Fruit fly (Drosophila melanogaster): ENCODE results near the gene hng3.

hng3 gene

DNA sequence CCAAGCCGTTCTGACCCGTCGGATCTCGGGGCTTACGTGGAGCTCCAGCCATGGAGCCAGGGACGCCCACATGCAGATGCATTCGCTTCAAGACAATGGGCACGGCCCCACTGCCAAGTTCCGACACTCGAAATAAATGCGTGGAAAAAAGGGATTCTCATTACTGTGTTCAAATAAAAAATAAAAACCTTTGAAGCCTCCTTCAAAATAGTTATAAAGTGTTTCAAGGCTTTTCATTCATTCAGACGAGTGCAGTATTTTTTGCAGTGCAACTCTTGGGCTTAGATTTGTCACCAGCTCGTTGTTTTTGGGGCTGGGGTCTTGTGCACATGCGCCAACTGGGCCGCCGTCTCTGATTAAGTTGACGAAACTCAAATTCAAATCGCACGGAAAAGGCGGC lies 9.0 kb upstream of the hng3 start (continued):
- TF ChIP-seq fd85E (GFP tag; optimal IDR thresholded peaks at IDR 0.05) (no peak), Lpt (GFP tag; optimal IDR thresholded peaks at IDR 0.05) (peak; percentile 7), esn (GFP tag; optimal IDR thresholded peaks at IDR 0.05) (peak; percentile 52), pdm3 (GFP tag; optimal IDR thresholded peaks at IDR 0.05) (peak; percentile 39), CG8119 (GFP tag; IDR thresholded peaks at IDR 0.05) (peak; percentile 64), Eip78C (GFP tag) (peak; percentile 80), CG31627 (GFP tag; optimal IDR thresholded peaks at IDR 0.05) (peak; percentile 58), CG7368 (GFP tag; optimal IDR thresholded peaks at IDR 0.05) (peak; percentile 38), Sox102F (GFP tag; optimal IDR thresholded peaks at IDR 0.05) (peak; percentile 28), Gug (GFP tag; IDR thresholded peaks at IDR 0.05) (peak; percentile 34; the same call in 1 of the 2 replicates), vri (GFP tag; optimal IDR thresholded peaks at IDR 0.05) (no peak), CG11762 (GFP tag; optimal IDR thresholded peaks at IDR 0.05; ENCODE audit: insufficient read depth) (no peak), OdsH (GFP tag; optimal IDR thresholded peaks at IDR 0.05) (peak; percentile 55), Hr38 (GFP tag; optimal IDR thresholded peaks at IDR 0.05) (no peak), CG6808 (GFP tag; optimal IDR thresholded peaks at IDR 0.05) (no peak), CG11902 (GFP tag; optimal IDR thresholded peaks at IDR 0.05) (peak; percentile 38), CG6276 (GFP tag; optimal IDR thresholded peaks at IDR 0.05) (peak; percentile 17), salr (GFP tag; optimal IDR thresholded peaks at IDR 0.05) (no peak), dac (GFP tag; optimal IDR thresholded peaks at IDR 0.05) (no peak), CG10631 (GFP tag; optimal IDR thresholded peaks at IDR 0.05) (peak; percentile 45), acj6 (GFP tag; optimal IDR thresholded peaks at IDR 0.05) (peak; percentile 28), eg (GFP tag; IDR thresholded peaks at IDR 0.05) (peak; percentile 76), CG11294 (GFP tag; IDR thresholded peaks at IDR 0.05) (peak; percentile 58), net (GFP tag; optimal IDR thresholded peaks at IDR 0.05) (peak; percentile 26), Ets96B (tag; optimal IDR thresholded peaks at IDR 0.05) (peak; percentile 45), CG8319 (GFP tag; optimal IDR thresholded peaks at IDR 0.05) (no peak), CG9139 (GFP tag; optimal IDR thresholded peaks at IDR 0.05) (no peak), dsx (GFP tag; optimal IDR thresholded peaks at IDR 0.05; ENCODE audit: poor library complexity, severe bottlenecking) (no peak), CG32006 (GFP tag; optimal IDR thresholded peaks at IDR 0.05) (peak; percentile 50)

DNA sequence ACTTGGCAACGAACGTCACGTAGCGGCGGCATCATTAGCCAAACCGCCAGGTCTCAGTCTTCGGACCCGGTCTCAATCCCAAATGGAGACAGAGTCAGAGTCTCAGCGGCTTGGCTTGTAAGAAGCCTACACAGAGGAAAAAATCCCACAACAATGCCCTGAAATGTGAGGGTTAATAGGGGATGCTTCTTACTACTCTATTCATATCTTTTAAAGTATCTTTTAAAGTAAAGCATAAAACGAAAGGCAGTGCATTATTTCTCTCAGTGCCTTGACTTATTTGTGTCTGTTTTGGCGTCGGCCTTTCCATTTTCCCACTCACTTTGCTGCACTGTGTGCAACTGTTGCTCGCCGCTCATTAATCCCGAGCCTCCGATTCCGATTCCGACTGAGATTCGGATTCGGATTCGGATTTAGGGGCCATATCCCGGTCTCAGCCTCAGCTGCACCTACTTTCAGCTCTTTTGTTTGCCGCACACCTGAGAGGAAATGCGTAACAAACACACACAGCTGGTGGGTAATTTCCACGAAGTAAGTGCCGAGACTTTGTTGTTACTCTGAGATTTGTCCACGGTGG lies 7.1 kb upstream of the hng3 start:
- peak; percentile 91 for TF ChIP-seq CG11294 (GFP tag; IDR thresholded peaks at IDR 0.05)
- peak; percentile 95 for TF ChIP-seq Sox102F (GFP tag; optimal IDR thresholded peaks at IDR 0.05)
- peak; percentile 94 for TF ChIP-seq net (GFP tag; optimal IDR thresholded peaks at IDR 0.05)
- peak; percentile 94 for TF ChIP-seq Ets21C (GFP tag; optimal IDR thresholded peaks at IDR 0.05)
- peak; percentile 82 for TF ChIP-seq CG11762 (GFP tag; optimal IDR thresholded peaks at IDR 0.05; ENCODE audit: insufficient read depth)
- TF ChIP-seq CG32006 (GFP tag; optimal IDR thresholded peaks at IDR 0.05) = peak; percentile 96
- peak; percentile 93 for TF ChIP-seq acj6 (GFP tag; optimal IDR thresholded peaks at IDR 0.05)
- peak; percentile 88 for TF ChIP-seq CG6276 (GFP tag; optimal IDR thresholded peaks at IDR 0.05)
- peak; percentile 87 for TF ChIP-seq Sox15 (GFP tag; optimal IDR thresholded peaks at IDR 0.05)
- peak; percentile 93 for TF ChIP-seq Smox (GFP tag; optimal IDR thresholded peaks at IDR 0.05)
- peak; percentile 94 for TF ChIP-seq Gug (GFP tag; IDR thresholded peaks at IDR 0.05)
- peak; percentile 87 for TF ChIP-seq CG8632 (GFP tag; optimal IDR thresholded peaks at IDR 0.05)
- peak; percentile 93 for TF ChIP-seq Hr4 (GFP tag; optimal IDR thresholded peaks at IDR 0.05)
- TF ChIP-seq CG31627 (GFP tag; optimal IDR thresholded peaks at IDR 0.05) = peak; percentile 95
- peak; percentile 91 for TF ChIP-seq CG10631 (GFP tag; optimal IDR thresholded peaks at IDR 0.05)
- TF ChIP-seq CG3032 (tag; optimal IDR thresholded peaks at IDR 0.05) = peak; percentile 87
- TF ChIP-seq Blimp-1 (GFP tag; optimal IDR thresholded peaks at IDR 0.05) = peak; percentile 71
- peak; percentile 86 for TF ChIP-seq achi (GFP tag; optimal IDR thresholded peaks at IDR 0.05)
- TF ChIP-seq CG15336 (GFP tag; IDR thresholded peaks at IDR 0.05) = peak; percentile 95
- peak; percentile 74 for TF ChIP-seq CG16779 (tag; optimal IDR thresholded peaks at IDR 0.05)
- TF ChIP-seq pdm3 (GFP tag; optimal IDR thresholded peaks at IDR 0.05) = peak; percentile 94
- peak; percentile 79 for TF ChIP-seq CG10669 (GFP tag; optimal IDR thresholded peaks at IDR 0.05)
- TF ChIP-seq CG7368 (GFP tag; optimal IDR thresholded peaks at IDR 0.05) = peak; percentile 82
- peak; percentile 69 to 84 for TF ChIP-seq salr (GFP tag; optimal IDR thresholded peaks at IDR 0.05)
- peak; percentile 97 for TF ChIP-seq svp (GFP tag)
- TF ChIP-seq Ets96B (tag; optimal IDR thresholded peaks at IDR 0.05) = peak; percentile 85
- peak; percentile 98 for TF ChIP-seq CG6163 (GFP tag; IDR thresholded peaks at IDR 0.05)
- peak; percentile 91 for TF ChIP-seq CG34406 (GFP tag; optimal IDR thresholded peaks at IDR 0.05)
- TF ChIP-seq OdsH (GFP tag; optimal IDR thresholded peaks at IDR 0.05) = peak; percentile 95
- peak; percentile 92 for TF ChIP-seq dac (GFP tag; optimal IDR thresholded peaks at IDR 0.05)
- TF ChIP-seq Eip78C (GFP tag) = peak; percentile 98
- TF ChIP-seq CG8319 (GFP tag; optimal IDR thresholded peaks at IDR 0.05) = peak; percentile 88
- TF ChIP-seq Hr39 (GFP tag; optimal IDR thresholded peaks at IDR 0.05) = peak; percentile 96
- peak; percentile 75 for TF ChIP-seq spab (GFP tag; optimal IDR thresholded peaks at IDR 0.05)
- peak; percentile 71 for TF ChIP-seq Eip93F (GFP tag; optimal IDR thresholded peaks at IDR 0.05)
- TF ChIP-seq fd85E (GFP tag; optimal IDR thresholded peaks at IDR 0.05) = peak; percentile 73
- peak; percentile 93 for TF ChIP-seq cyc (GFP tag; optimal IDR thresholded peaks at IDR 0.05)

Measured in whole organism, prepupa.